Fruit fly (Drosophila melanogaster): Measurements from ENCODE around the gene Gr93b.

The Gr93b gene

DNA sequence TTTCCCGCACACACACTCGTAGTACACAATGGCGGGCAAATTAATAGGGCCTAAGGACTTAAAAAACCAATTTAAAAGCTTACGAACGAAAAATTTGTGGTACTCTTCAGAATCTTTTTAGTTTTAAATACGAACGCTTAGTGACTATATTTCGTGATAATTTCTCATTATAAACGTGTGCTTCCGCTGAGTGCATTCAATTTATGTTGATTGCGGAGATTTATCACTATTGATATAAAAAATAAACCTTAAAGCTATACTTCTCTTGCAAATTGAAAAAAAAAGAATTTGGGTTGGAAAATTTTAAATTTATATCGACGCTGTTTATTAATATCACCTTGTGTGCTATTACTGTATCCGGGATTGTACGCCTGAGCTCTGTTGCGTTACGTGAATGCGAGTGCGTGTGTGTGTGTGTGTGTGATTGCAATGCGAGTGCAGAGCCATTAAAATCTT lies 5.5 kb upstream of the Gr93b start (continued):
- TF ChIP-seq CG16815 (GFP tag; optimal IDR thresholded peaks at IDR 0.05) (peak; percentile 63), CG10959 (GFP tag; IDR thresholded peaks at IDR 0.05) (peak; percentile 58), pnt (GFP tag; optimal IDR thresholded peaks at IDR 0.05) (peak; percentile 61), CrebB (tag; optimal IDR thresholded peaks at IDR 0.05) (no peak), Dref (GFP tag; IDR thresholded peaks at IDR 0.05) (no peak), Atf3 (GFP tag; optimal IDR thresholded peaks at IDR 0.05) (peak; percentile 16), CG6813 (GFP tag; optimal IDR thresholded peaks at IDR 0.05) (peak; percentile 66), gem (tag; optimal IDR thresholded peaks at IDR 0.05) (peak; percentile 86), Fer1 (GFP tag; optimal IDR thresholded peaks at IDR 0.05) (peak; percentile 57), Sox102F (GFP tag; optimal IDR thresholded peaks at IDR 0.05) (peak; percentile 65), al (GFP tag; IDR thresholded peaks at IDR 0.05) (no peak), ab (GFP tag; optimal IDR thresholded peaks at IDR 0.05) (peak; percentile 7), CG13296 (GFP tag; optimal IDR thresholded peaks at IDR 0.05) (peak; percentile 44), bbx (GFP tag; IDR thresholded peaks at IDR 0.05; ENCODE audit: partially characterized antibody) (no peak), dati (GFP tag; IDR thresholded peaks at IDR 0.05) (no peak), ems (GFP tag; optimal IDR thresholded peaks at IDR 0.05) (peak; percentile 65), CG13123 (GFP tag; optimal IDR thresholded peaks at IDR 0.05) (peak; percentile 28), Gug (GFP tag; IDR thresholded peaks at IDR 0.05) (no peak), CG6254 (GFP tag; optimal IDR thresholded peaks at IDR 0.05) (peak; percentile 65), her (GFP tag; optimal IDR thresholded peaks at IDR 0.05) (peak; percentile 28), CG17568 (GFP tag; optimal IDR thresholded peaks at IDR 0.05) (peak; percentile 26), CG10462 (GFP tag; optimal IDR thresholded peaks at IDR 0.05) (peak; percentile 8), bowl (GFP tag; IDR thresholded peaks at IDR 0.05) (no peak), wor (GFP tag; IDR thresholded peaks at IDR 0.05) (no peak), CG33557 (GFP tag; optimal IDR thresholded peaks at IDR 0.05) (peak; percentile 69), mirr (GFP tag; optimal IDR thresholded peaks at IDR 0.05) (no peak)

DNA sequence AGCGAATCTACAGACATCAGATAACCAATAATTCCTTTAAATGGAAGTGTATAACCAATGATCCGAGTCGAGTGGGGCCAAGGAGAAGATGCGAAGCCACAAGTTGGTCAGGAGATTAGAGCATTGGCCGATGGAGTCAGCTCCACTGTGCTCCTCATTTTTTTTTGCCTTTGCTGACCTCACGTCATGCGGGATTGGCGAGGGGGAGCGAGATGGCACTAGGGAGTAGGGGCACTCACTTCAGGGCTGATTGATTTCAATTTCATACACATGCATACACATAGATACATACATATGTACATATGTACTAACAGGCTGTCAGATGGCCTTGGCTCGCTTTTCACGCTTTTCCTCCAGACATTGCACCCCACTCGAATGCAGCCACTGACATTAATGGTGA lies 4.7 kb upstream of the Gr93b start:
- TF ChIP-seq CG16779 (GFP tag; IDR thresholded peaks at IDR 0.05) (0 out of 2 replicates have a peak, but pooled peaks have one; percentile 14), CG8388 (GFP tag; optimal IDR thresholded peaks at IDR 0.05) (no peak), sens (GFP tag) (peak; percentile 50), crc (GFP tag; optimal IDR thresholded peaks at IDR 0.05) (no peak), CG8924 (tag; optimal IDR thresholded peaks at IDR 0.05) (no peak), zen2 (GFP tag; IDR thresholded peaks at IDR 0.05; ENCODE audit: partially characterized antibody) (no peak), z (GFP tag; IDR thresholded peaks at IDR 0.05) (no peak)

DNA sequence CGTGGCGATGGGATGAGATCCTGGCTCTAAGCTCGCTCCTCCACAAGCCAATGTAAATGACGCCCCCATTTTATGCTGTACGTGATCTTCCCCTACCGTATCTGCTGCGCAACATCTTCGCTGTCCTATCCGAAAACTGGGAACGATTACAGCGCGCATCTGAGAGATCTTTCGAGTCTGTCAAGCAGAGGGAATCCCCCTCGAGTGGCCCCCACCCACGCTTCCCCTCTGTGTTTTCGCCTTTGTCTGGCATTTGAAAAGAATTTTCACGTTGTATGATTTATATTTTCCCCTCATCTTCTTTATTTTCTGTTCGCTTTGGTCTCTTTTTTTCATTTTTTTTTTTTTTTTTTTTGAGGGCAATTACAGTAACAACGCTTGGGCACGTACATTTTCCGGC lies 3.9 kb upstream of the Gr93b start:
- TF ChIP-seq CG6689 (GFP tag; IDR thresholded peaks at IDR 0.05), result no peak
- no peak for TF ChIP-seq Hand (GFP tag; optimal IDR thresholded peaks at IDR 0.05)
- no peak for TF ChIP-seq so (GFP tag; IDR thresholded peaks at IDR 0.05)
- TF ChIP-seq chn (GFP tag; optimal IDR thresholded peaks at IDR 0.05), result no peak
- TF ChIP-seq ERR (GFP tag; optimal IDR thresholded peaks at IDR 0.05), result no peak
- no peak for TF ChIP-seq Sry-δ (GFP tag; optimal IDR thresholded peaks at IDR 0.05)
- TF ChIP-seq CG11560 (tag; IDR thresholded peaks at IDR 0.05), result no peak
- no peak for TF ChIP-seq CG11085 (GFP tag; IDR thresholded peaks at IDR 0.05)
- TF ChIP-seq CG7786 (GFP tag; optimal IDR thresholded peaks at IDR 0.05), result no peak
- TF ChIP-seq CG4360 (GFP tag; IDR thresholded peaks at IDR 0.05), result no peak
- no peak for TF ChIP-seq usp (GFP tag; optimal IDR thresholded peaks at IDR 0.05)
- no peak for TF ChIP-seq Gug (GFP tag; IDR thresholded peaks at IDR 0.05)
- no peak for TF ChIP-seq cwo (GFP tag; optimal IDR thresholded peaks at IDR 0.05)
- TF ChIP-seq CG15011 (GFP tag; optimal IDR thresholded peaks at IDR 0.05), result no peak
- TF ChIP-seq ems (GFP tag; optimal IDR thresholded peaks at IDR 0.05), result no peak
- TF ChIP-seq caup (GFP tag; optimal IDR thresholded peaks at IDR 0.05; ENCODE audit: severe bottlenecking), result no peak
- no peak for TF ChIP-seq CG10431 (GFP tag; optimal IDR thresholded peaks at IDR 0.05)
- TF ChIP-seq CG8944 (GFP tag; optimal IDR thresholded peaks at IDR 0.05), result no peak
- TF ChIP-seq CG2202 (tag; optimal IDR thresholded peaks at IDR 0.05), result no peak
- no peak for TF ChIP-seq B-H1 (GFP tag; IDR thresholded peaks at IDR 0.05)
- no peak for TF ChIP-seq Usf (GFP tag; optimal IDR thresholded peaks at IDR 0.05)
